Fruit fly (Drosophila melanogaster): ENCODE results near the gene CG18131.

dm6 chr2L:1496943-1497342 is 3.5 kb downstream of the CG18131 start, which contains the start of gene CG31661:
- TF ChIP-seq CTCF (optimal IDR thresholded peaks at IDR 0.05) (no peak), CG8478 (optimal IDR thresholded peaks at IDR 0.05) (no peak)

All from S2 (cell line).